Fruit fly (Drosophila melanogaster): ENCODE results near the gene CG15517.

- TF ChIP-seq CTCF (optimal IDR thresholded peaks at IDR 0.05) (no peak), CG8478 (optimal IDR thresholded peaks at IDR 0.05) (no peak)
Measured at dm6 chr3R:29876232-29876631, 27.4 kb downstream of the CG15517 start.
